Worm (Caenorhabditis elegans): ENCODE results near the gene F13D2.1.

F13D2.1 gene

DNA sequence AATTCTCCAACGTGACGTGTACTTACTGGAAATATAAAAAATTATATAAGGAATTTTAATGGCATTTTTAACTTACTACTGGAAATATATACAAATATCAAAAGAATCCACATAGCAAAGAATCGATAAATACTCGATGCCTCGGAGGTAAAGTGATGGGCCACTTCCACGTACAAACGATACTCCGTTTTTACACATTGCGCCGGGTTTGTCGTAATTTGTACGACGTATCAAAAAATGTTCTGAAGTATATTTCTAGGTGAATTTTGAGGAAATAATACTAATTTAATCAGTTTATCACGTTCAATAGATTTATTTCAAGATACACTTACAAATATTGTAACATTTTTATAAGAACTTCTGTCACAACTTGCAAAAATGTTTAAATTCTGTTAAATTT, 68.6 kb downstream of the F13D2.1 start, which contains the start of gene R08B4.3:
Gene R08B4.3 (minus strand): TSS at position 198 of the 400 bp plus-strand sequence.
- TF ChIP-seq ceh-45 (GFP tag; IDR thresholded peaks at IDR 0.05), result no peak
- no peak for TF ChIP-seq nfya-1 (tag; optimal IDR thresholded peaks at IDR 0.05)
- no peak for TF ChIP-seq pat-9 (tag; optimal IDR thresholded peaks at IDR 0.05)
- TF ChIP-seq C08G9.2 (tag; optimal IDR thresholded peaks at IDR 0.05), result no peak
- no peak for TF ChIP-seq pha-4 (tag; optimal IDR thresholded peaks at IDR 0.05)
- no peak for TF ChIP-seq gmeb-2 (tag; optimal IDR thresholded peaks at IDR 0.05)
- TF ChIP-seq ama-1 (optimal IDR thresholded peaks at IDR 0.05), result no peak
- no peak for TF ChIP-seq pha-2 (tag; optimal IDR thresholded peaks at IDR 0.05)
- no peak for TF ChIP-seq F13H6.1 (tag; optimal IDR thresholded peaks at IDR 0.05)
- no peak for TF ChIP-seq npax-4 (tag; optimal IDR thresholded peaks at IDR 0.05)
- TF ChIP-seq tbx-2 (tag; optimal IDR thresholded peaks at IDR 0.05), result no peak
- no peak for TF ChIP-seq fkh-10 (GFP tag; optimal IDR thresholded peaks at IDR 0.05)
- TF ChIP-seq eyg-1 (tag; optimal IDR thresholded peaks at IDR 0.05), result no peak
- no peak for TF ChIP-seq lin-11 (tag; optimal IDR thresholded peaks at IDR 0.05)
- no peak for TF ChIP-seq unc-3 (GFP tag; conservative IDR thresholded peaks at IDR 0.05)
- TF ChIP-seq unc-3 (tag; optimal IDR thresholded peaks at IDR 0.05), result no peak
- TF ChIP-seq nhr-232 (tag; optimal IDR thresholded peaks at IDR 0.05), result no peak
- no peak for TF ChIP-seq mec-3 (tag; optimal IDR thresholded peaks at IDR 0.05; ENCODE audit: borderline replicate concordance)
- no peak for TF ChIP-seq dmd-4 (tag; optimal IDR thresholded peaks at IDR 0.05; ENCODE audit: borderline replicate concordance)
- TF ChIP-seq madf-2 (tag; optimal IDR thresholded peaks at IDR 0.05), result no peak
- TF ChIP-seq Y22D7AL.16 (tag; optimal IDR thresholded peaks at IDR 0.05), result no peak

ce11 chrX:11116723-11117122, 72.7 kb downstream of the F13D2.1 start, which contains the start of gene nlp-66:
nlp-66 (minus strand) TSS chrX:11116823.
- TF ChIP-seq tbx-7 (tag; optimal IDR thresholded peaks at IDR 0.05), result no peak
- no peak for TF ChIP-seq madf-2 (tag; optimal IDR thresholded peaks at IDR 0.05)
- no peak for TF ChIP-seq odd-2 (tag; optimal IDR thresholded peaks at IDR 0.05)
- no peak for TF ChIP-seq rnt-1 (tag; optimal IDR thresholded peaks at IDR 0.05)
- no peak for TF ChIP-seq ceh-19 (GFP tag; optimal IDR thresholded peaks at IDR 0.05)
- TF ChIP-seq ama-1 (optimal IDR thresholded peaks at IDR 0.05), result no peak
- TF ChIP-seq C08G9.2 (tag; optimal IDR thresholded peaks at IDR 0.05), result no peak
- no peak for TF ChIP-seq pax-1 (tag; optimal IDR thresholded peaks at IDR 0.05)
- no peak for TF ChIP-seq unc-42 (tag; optimal IDR thresholded peaks at IDR 0.05)
- TF ChIP-seq hlh-30 (tag; optimal IDR thresholded peaks at IDR 0.05; ENCODE audit: insufficient read depth), result no peak
- no peak for TF ChIP-seq hlh-15 (tag; optimal IDR thresholded peaks at IDR 0.05)
- TF ChIP-seq hlh-8 (tag; optimal IDR thresholded peaks at IDR 0.05), result no peak
- no peak for TF ChIP-seq ceh-22 (tag; optimal IDR thresholded peaks at IDR 0.05)
- TF ChIP-seq fkh-6 (tag; optimal IDR thresholded peaks at IDR 0.05), result no peak
- no peak for TF ChIP-seq nfya-1 (tag; optimal IDR thresholded peaks at IDR 0.05)
- TF ChIP-seq pha-2 (tag; optimal IDR thresholded peaks at IDR 0.05), result no peak
- TF ChIP-seq dve-1 (tag; optimal IDR thresholded peaks at IDR 0.05), result no peak
- no peak for TF ChIP-seq ets-4 (tag; optimal IDR thresholded peaks at IDR 0.05)

- TF ChIP-seq fkh-10 (GFP tag; optimal IDR thresholded peaks at IDR 0.05) (no peak), pag-3 (tag; optimal IDR thresholded peaks at IDR 0.05; ENCODE audit: borderline replicate concordance) (no peak), ceh-48 (tag; optimal IDR thresholded peaks at IDR 0.05) (no peak), ets-4 (tag; optimal IDR thresholded peaks at IDR 0.05) (no peak)
Observed at ce11 chrX:11114420-11114819, 75.0 kb downstream of the F13D2.1 start.

All from whole organism, late embryonic.